Fruit fly (Drosophila melanogaster) whole organism, embryonic: ENCODE results near the gene Tre1.

Experiments
- BEAF-32 ChIP-seq: fragments of 200-800 bp; sonication (Bioruptor generic); optimal IDR thresholded peaks from 3 replicates; lab custom pipeline; 2017; ENCODE audit warnings: missing biosample characterization, missing genetic modification characterization, mild to moderate bottlenecking, moderate library complexity, missing genetic modification reagents
- CG12769 ChIP-seq: fragments of 200-800 bp; sonication (Bioruptor generic); optimal IDR thresholded peaks from 2 replicates; lab custom pipeline; 2019; ENCODE audit warnings: missing biosample characterization, mild to moderate bottlenecking, missing genetic modification characterization, moderate library complexity
- CG13424 ChIP-seq: fragments of 200-800 bp; sonication (Bioruptor generic); optimal IDR thresholded peaks from 2 replicates; lab custom pipeline; 2019; ENCODE audit warnings: missing biosample characterization, mild to moderate bottlenecking, missing genetic modification characterization, moderate library complexity
- CG14050 ChIP-seq: fragments of 200-800 bp; sonication (Bioruptor generic); IDR thresholded peaks from 3 replicates; pipeline ENCODE4 v1.3.6; 2022; ENCODE audit warnings: missing biosample characterization, missing genetic modification characterization
- CG14441 ChIP-seq: fragments of 200-800 bp; sonication (Bioruptor generic); IDR thresholded peaks from 2 replicates; pipeline ENCODE4 v1.3.6; 2022; ENCODE audit warnings: missing biosample characterization, missing genetic modification characterization
- CG17829 ChIP-seq: fragments of 200-800 bp; optimal IDR thresholded peaks from 2 replicates; lab custom pipeline; 2019; ENCODE audit warnings: missing biosample characterization, mild to moderate bottlenecking, missing genetic modification characterization, moderate library complexity
- CG17912 ChIP-seq: fragments of 200-800 bp; sonication (Bioruptor generic); optimal IDR thresholded peaks from 2 replicates; lab custom pipeline; 2018; ENCODE audit warnings: missing biosample characterization, mild to moderate bottlenecking, missing genetic modification characterization
- CG18764 ChIP-seq: fragments of 200-800 bp; sonication (Bioruptor generic); optimal IDR thresholded peaks from 3 replicates; lab custom pipeline; 2016; ENCODE audit warnings: missing biosample characterization, missing genetic modification characterization
- CG2678 ChIP-seq: fragments of 200-800 bp; sonication (Bioruptor generic); optimal IDR thresholded peaks from 3 replicates; lab custom pipeline; 2019; ENCODE audit warnings: missing biosample characterization, mild to moderate bottlenecking, missing genetic modification characterization, moderate library complexity
- CG30020 ChIP-seq: fragments of 200-800 bp; optimal IDR thresholded peaks from 2 replicates; lab custom pipeline; 2019; ENCODE audit warnings: missing biosample characterization, mild to moderate bottlenecking, missing genetic modification characterization, moderate library complexity
- CG3281 ChIP-seq: fragments of 200-800 bp; sonication (Bioruptor generic); optimal IDR thresholded peaks from 3 replicates; lab custom pipeline; 2017; ENCODE audit warnings: missing biosample characterization, mild to moderate bottlenecking, missing genetic modification characterization
- CG34422 ChIP-seq: fragments of 200-800 bp; sonication (Bioruptor generic); IDR thresholded peaks from 3 replicates; pipeline ENCODE4 v1.3.6; 2022; ENCODE audit warnings: missing biosample characterization, missing genetic modification characterization
- CG42726 ChIP-seq: fragments of 200-800 bp; sonication (Bioruptor generic); IDR thresholded peaks from 2 replicates; pipeline ENCODE4 v1.3.6; 2022; ENCODE audit warnings: missing biosample characterization, missing genetic modification characterization; ENCODE audit not compliant: partially characterized antibody
- CG4424 ChIP-seq: fragments of 200-800 bp; sonication (Bioruptor generic); optimal IDR thresholded peaks from 3 replicates; lab custom pipeline; 2016; ENCODE audit warnings: missing biosample characterization, missing genetic modification characterization
- CG4617 ChIP-seq: fragments of 200-800 bp; sonication (Bioruptor generic); optimal IDR thresholded peaks from 3 replicates; lab custom pipeline; 2016; ENCODE audit warnings: missing biosample characterization, missing genetic modification characterization, borderline replicate concordance
- CG5180 ChIP-seq: fragments of 200-800 bp; sonication (Bioruptor generic); optimal IDR thresholded peaks from 3 replicates; lab custom pipeline; 2017; ENCODE audit warnings: missing biosample characterization, missing genetic modification characterization, mild to moderate bottlenecking, moderate library complexity, missing genetic modification reagents
- CG6254 ChIP-seq: fragments of 200-800 bp; sonication (Bioruptor generic); optimal IDR thresholded peaks from 3 replicates; lab custom pipeline; 2017; ENCODE audit warnings: mild to moderate bottlenecking, missing biosample characterization, missing genetic modification reagents, missing genetic modification characterization
- CG7987 ChIP-seq: fragments of 200-800 bp; sonication (Bioruptor generic); optimal IDR thresholded peaks from 2 replicates; lab custom pipeline; 2018; ENCODE audit warnings: missing biosample characterization, mild to moderate bottlenecking, missing genetic modification characterization, moderate library complexity
- CG8388 ChIP-seq: fragments of 200-800 bp; sonication (Bioruptor generic); optimal IDR thresholded peaks from 2 replicates; lab custom pipeline; 2019; ENCODE audit warnings: missing biosample characterization, mild to moderate bottlenecking, missing genetic modification characterization, moderate library complexity
- CG8924 ChIP-seq: fragments of 200-800 bp; optimal IDR thresholded peaks from 3 replicates; lab custom pipeline; 2019; ENCODE audit warnings: missing biosample characterization, mild to moderate bottlenecking, missing genetic modification characterization, moderate library complexity
- CG9609 ChIP-seq: fragments of 200-800 bp; sonication (Bioruptor generic); optimal IDR thresholded peaks from 3 replicates; lab custom pipeline; 2016; ENCODE audit warnings: missing biosample characterization, missing genetic modification characterization
- CG9797 ChIP-seq: fragments of 200-800 bp; sonication (Bioruptor generic); optimal IDR thresholded peaks from 3 replicates; lab custom pipeline; 2018; ENCODE audit warnings: missing biosample characterization, mild to moderate bottlenecking, missing genetic modification characterization
- CoRest ChIP-seq: fragments of 200-800 bp; sonication (Bioruptor generic); optimal IDR thresholded peaks from 3 replicates; lab custom pipeline; 2018; ENCODE audit warnings: missing biosample characterization, mild to moderate bottlenecking, missing genetic modification characterization, moderate library complexity
- Doc2 ChIP-seq: fragments of 200-800 bp; sonication (Bioruptor generic); IDR thresholded peaks from 2 replicates; pipeline ENCODE4 v1.3.6; 2022; ENCODE audit warnings: missing biosample characterization, missing genetic modification characterization
- H15 ChIP-seq: fragments of 200-800 bp; sonication (Bioruptor generic); IDR thresholded peaks from 3 replicates; pipeline ENCODE4 v1.3.6; 2022; ENCODE audit warnings: missing biosample characterization, missing genetic modification characterization
- H2.0 ChIP-seq: fragments of 200-800 bp; sonication (Bioruptor generic); IDR thresholded peaks from 2 replicates; pipeline ENCODE4 v1.3.6; 2022; ENCODE audit warnings: missing biosample characterization, missing genetic modification characterization
- Hr51 ChIP-seq, 2 experiments: fragments of 200-800 bp; sonication (Bioruptor generic); optimal IDR thresholded peaks; 2 replicates in 1 of 2; 3 replicates in 1 of 2; lab custom pipeline; 2016 to 2018; ENCODE audit warnings: missing biosample characterization in 2 of 2, missing genetic modification characterization in 2 of 2, mild to moderate bottlenecking in 1 of 2, moderate library complexity in 1 of 2
- Lpt ChIP-seq: fragments of >200 bp; optimal IDR thresholded peaks from 2 replicates; lab custom pipeline; 2018; ENCODE audit warnings: missing biosample characterization, missing genetic modification characterization
- Meics ChIP-seq: fragments of 200-800 bp; sonication (Bioruptor generic); optimal IDR thresholded peaks from 2 replicates; lab custom pipeline; 2017; ENCODE audit warnings: missing biosample characterization, mild to moderate bottlenecking, missing genetic modification characterization
- Myb ChIP-seq: fragments of 200-800 bp; sonication (Bioruptor generic); optimal IDR thresholded peaks from 2 replicates; lab custom pipeline; 2016; ENCODE audit warnings: missing biosample characterization, missing genetic modification characterization
- NFAT ChIP-seq: fragments of 200-800 bp; sonication (Bioruptor generic); IDR thresholded peaks from 2 replicates; pipeline ENCODE4 v1.3.6; 2022; ENCODE audit warnings: missing biosample characterization, missing genetic modification characterization
- NK7.1 ChIP-seq: fragments of 200-800 bp; sonication (Bioruptor generic); optimal IDR thresholded peaks from 3 replicates; lab custom pipeline; 2016; ENCODE audit warnings: missing biosample characterization, missing genetic modification characterization
- Spps ChIP-seq: fragments of 200-800 bp; sonication (Bioruptor generic); optimal IDR thresholded peaks from 2 replicates; lab custom pipeline; 2018; ENCODE audit warnings: missing biosample characterization, mild to moderate bottlenecking, missing genetic modification characterization
- Tbp ChIP-seq: fragments of >200 bp; optimal IDR thresholded peaks from 2 replicates; lab custom pipeline; 2018; ENCODE audit warnings: missing biosample characterization, missing genetic modification characterization
- bigmax ChIP-seq: fragments of 200-800 bp; sonication (Bioruptor generic); optimal IDR thresholded peaks from 2 replicates; lab custom pipeline; 2018; ENCODE audit warnings: missing biosample characterization, mild to moderate bottlenecking, missing genetic modification characterization
- bowl ChIP-seq: fragments of 200-800 bp; sonication (Bioruptor generic); IDR thresholded peaks from 2 replicates; pipeline ENCODE4 v1.3.6; 2022; ENCODE audit warnings: missing biosample characterization, missing genetic modification characterization
- cad ChIP-seq: fragments of >200 bp; optimal IDR thresholded peaks from 2 replicates; lab custom pipeline; 2017; ENCODE audit warnings: missing biosample characterization, missing genetic modification characterization
- chif ChIP-seq, 2 experiments: fragments of 200-800 bp; sonication (Bioruptor generic); optimal IDR thresholded peaks; 3 replicates each; lab custom pipeline; 2016; ENCODE audit warnings: missing biosample characterization in 2 of 2, missing genetic modification characterization in 2 of 2
- dpn ChIP-seq, 2 experiments: fragments of 200-800 bp; sonication (Bioruptor generic); optimal IDR thresholded peaks; 3 replicates each; lab custom pipeline; 2016; ENCODE audit warnings: missing biosample characterization in 2 of 2, missing genetic modification characterization in 2 of 2
- kay ChIP-seq: fragments of 200-800 bp; sonication (Bioruptor generic); optimal IDR thresholded peaks from 2 replicates; lab custom pipeline; 2016; ENCODE audit warnings: missing biosample characterization, missing genetic modification characterization
- kni ChIP-seq: fragments of 200-800 bp; sonication (Bioruptor generic); optimal IDR thresholded peaks from 3 replicates; lab custom pipeline; 2017; ENCODE audit warnings: mild to moderate bottlenecking, missing biosample characterization, missing genetic modification reagents, missing genetic modification characterization
- lab ChIP-seq: fragments of 200-800 bp; sonication (Bioruptor generic); optimal IDR thresholded peaks from 3 replicates; lab custom pipeline; 2017; ENCODE audit warnings: missing biosample characterization, missing genetic modification characterization, mild to moderate bottlenecking, moderate library complexity, missing genetic modification reagents
- lola ChIP-seq, 3 experiments: fragments of >200 bp in 2 of 3; fragments of 200-800 bp in 1 of 3; sonication (Bioruptor generic) in 1 of 3; optimal IDR thresholded peaks; 2 replicates each; lab custom pipeline; 2017 to 2019; ENCODE audit warnings: missing biosample characterization in 3 of 3, missing genetic modification characterization in 3 of 3, mild to moderate bottlenecking in 1 of 3, moderate library complexity in 1 of 3
- repo ChIP-seq: fragments of 200-800 bp; sonication (Bioruptor generic); optimal IDR thresholded peaks from 2 replicates; lab custom pipeline; 2016; ENCODE audit warnings: missing biosample characterization, missing genetic modification characterization
- run ChIP-seq: fragments of 200-800 bp; sonication (Bioruptor generic); optimal IDR thresholded peaks from 3 replicates; lab custom pipeline; 2018; ENCODE audit warnings: missing biosample characterization, mild to moderate bottlenecking, missing genetic modification characterization
- stc ChIP-seq: fragments of 200-800 bp; sonication (Bioruptor generic); IDR thresholded peaks from 2 replicates; pipeline ENCODE4 v1.3.6; 2022; ENCODE audit warnings: missing biosample characterization, missing genetic modification characterization
- ttk ChIP-seq: fragments of 200-800 bp; sonication (Bioruptor generic); IDR thresholded peaks from 2 replicates; pipeline ENCODE4 v2.1.2; 2022; ENCODE audit warnings: missing biosample characterization, missing genetic modification characterization
- twi ChIP-seq: fragments of 200-800 bp; optimal IDR thresholded peaks from 2 replicates; lab custom pipeline; 2019; ENCODE audit warnings: missing biosample characterization, mild to moderate bottlenecking, missing genetic modification characterization, moderate library complexity
- zfh1 ChIP-seq: fragments of 200-800 bp; sonication (Bioruptor generic); IDR thresholded peaks from 3 replicates; pipeline ENCODE4 v1.3.6; 2022; ENCODE audit warnings: missing biosample characterization, missing genetic modification characterization
- zfh2 ChIP-seq: fragments of 200-800 bp; sonication (Bioruptor generic); optimal IDR thresholded peaks from 2 replicates; lab custom pipeline; 2016; ENCODE audit warnings: missing biosample characterization, missing genetic modification characterization

The Tre1 gene

DNA sequence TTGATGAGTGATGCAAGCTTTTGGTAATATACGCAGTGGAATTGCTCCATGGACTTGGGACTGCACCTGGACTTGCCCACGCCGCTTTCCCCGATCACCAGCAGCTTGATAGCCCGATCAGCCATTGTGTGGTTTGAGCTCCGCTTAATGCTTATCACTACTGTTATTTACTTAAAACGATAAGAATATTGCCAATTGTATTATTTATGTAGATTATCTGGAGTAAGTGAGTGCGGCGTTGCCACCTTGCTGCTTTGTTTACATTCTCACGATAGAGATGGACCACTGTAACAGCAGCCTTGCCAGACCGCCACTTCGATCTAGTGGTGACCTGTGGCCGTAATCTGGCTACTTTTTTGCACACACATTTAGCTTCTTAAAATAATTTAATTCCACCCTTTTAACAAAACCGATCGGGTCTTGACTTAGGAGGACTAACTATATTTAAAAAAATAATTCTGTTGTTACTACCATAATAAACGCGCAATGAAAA, 8.2 kb downstream of the Tre1 start, which contains the start of gene Rab18 (continued):
- TF ChIP-seq H15 (GFP tag; lab: Robert Waterston, UW) (no peak), Tbp (no peak), Spps (tag; lab: Kevin White, UChicago) (no peak), CG2678 (no peak), CG18764 (GFP tag; lab: Kevin White, UChicago) (no peak), Myb (no peak), Hr51 (GFP tag; optimal IDR thresholded peaks at IDR 0.05; lab: Kevin White, UChicago) (peak in 1 of 2 experiments; percentile 21), Lpt (GFP tag; lab: Kevin White, UChicago) (no peak), NK7.1 (GFP tag; lab: Kevin White, UChicago) (no peak), kni (GFP tag; lab: Kevin White, UChicago) (peak; percentile 55), lab (GFP tag; lab: Kevin White, UChicago) (peak; percentile 22), CG14441 (GFP tag; lab: Robert Waterston, UW) (peak; percentile 37; the same call in 1 of the 2 replicates), twi (tag; lab: Kevin White, UChicago) (no peak), CoRest (peak; percentile 35), zfh1 (peak; percentile 52; the same call in 1 of the 3 replicates), CG42726 (no peak), cad (GFP tag; lab: Kevin White, UChicago) (no peak), CG30020 (tag; lab: Kevin White, UChicago) (peak; percentile 11), dpn (GFP tag; optimal IDR thresholded peaks at IDR 0.05; lab: Kevin White, UChicago) (peak; percentile 3 to 35), CG4617 (GFP tag; lab: Kevin White, UChicago) (peak; percentile 3), lola (GFP tag; optimal IDR thresholded peaks at IDR 0.05; lab: Kevin White, UChicago) (no peak), CG13424 (tag; lab: Kevin White, UChicago) (no peak), H2.0 (GFP tag; lab: Robert Waterston, UW) (peak; percentile 13; the same call in 1 of the 2 replicates), NFAT (GFP tag; lab: Robert Waterston, UW) (peak; percentile 72), chif (GFP tag; optimal IDR thresholded peaks at IDR 0.05; lab: Kevin White, UChicago) (peak in 1 of 2 experiments; percentile 26), CG17829 (tag; lab: Kevin White, UChicago) (no peak), CG7987 (no peak), CG8388 (GFP tag; lab: Kevin White, UChicago) (no peak), CG9797 (no peak), bigmax (GFP tag; lab: Kevin White, UChicago) (no peak), zfh2 (GFP tag; lab: Kevin White, UChicago) (peak; percentile 44), bowl (GFP tag; lab: Robert Waterston, UW) (no peak), Doc2 (GFP tag; lab: Robert Waterston, UW) (no peak), run (tag; lab: Kevin White, UChicago) (no peak), CG6254 (no peak), repo (GFP tag; lab: Kevin White, UChicago) (no peak), CG4424 (GFP tag; lab: Kevin White, UChicago) (no peak), CG14050 (GFP tag; lab: Robert Waterston, UW) (no peak), Meics (GFP tag; lab: Kevin White, UChicago) (no peak), CG3281 (GFP tag; lab: Kevin White, UChicago) (no peak), kay (GFP tag; lab: Kevin White, UChicago) (no peak), BEAF-32 (peak; percentile 68), ttk (GFP tag; lab: Robert Waterston, UW) (peak; percentile 40; the same call in 1 of the 2 replicates), CG9609 (GFP tag; lab: Kevin White, UChicago) (peak; percentile 29), CG12769 (tag; lab: Kevin White, UChicago) (no peak), CG8924 (tag; lab: Kevin White, UChicago) (no peak), CG34422 (GFP tag; lab: Robert Waterston, UW) (peak; percentile 53; the same call in 1 of the 3 replicates), CG5180 (peak; percentile 25), CG17912 (no peak), stc (no peak)
